Fruit fly (Drosophila melanogaster) whole organism, embryonic: ENCODE results near the gene Alg7.
A peak's percentile ranks its signal among the peaks of the same experiment; 100 is the strongest.

Source experiments
- Ada2b ChIP-seq: fragments of 200-800 bp; sonication (Bioruptor generic); IDR thresholded peaks from 2 replicates; pipeline ENCODE4 v1.3.6; 2022; ENCODE audit warnings: missing biosample characterization, missing genetic modification characterization
- Atf6 ChIP-seq: fragments of 200-800 bp; sonication (Bioruptor generic); IDR thresholded peaks from 2 replicates; pipeline ENCODE4 v1.3.6; 2022; ENCODE audit warnings: missing biosample characterization, missing genetic modification characterization
- CG10274 ChIP-seq: fragments of 200-800 bp; sonication (Bioruptor generic); optimal IDR thresholded peaks from 3 replicates; lab custom pipeline; 2017; ENCODE audit warnings: missing biosample characterization, mild to moderate bottlenecking, missing genetic modification characterization
- CG12299 ChIP-seq: fragments of 200-800 bp; sonication (Bioruptor generic); optimal IDR thresholded peaks from 2 replicates; lab custom pipeline; 2018; ENCODE audit warnings: missing biosample characterization, mild to moderate bottlenecking, missing genetic modification characterization
- CG13123 ChIP-seq: fragments of 200-800 bp; sonication (Bioruptor generic); optimal IDR thresholded peaks from 2 replicates; lab custom pipeline; 2016; ENCODE audit warnings: missing biosample characterization, missing genetic modification characterization
- CG13296 ChIP-seq: fragments of 200-800 bp; sonication (Bioruptor generic); optimal IDR thresholded peaks from 3 replicates; lab custom pipeline; 2018; ENCODE audit warnings: missing biosample characterization, mild to moderate bottlenecking, missing genetic modification characterization
- CG13424 ChIP-seq: fragments of 200-800 bp; sonication (Bioruptor generic); optimal IDR thresholded peaks from 2 replicates; lab custom pipeline; 2019; ENCODE audit warnings: missing biosample characterization, mild to moderate bottlenecking, missing genetic modification characterization, moderate library complexity
- CG14050 ChIP-seq: fragments of 200-800 bp; sonication (Bioruptor generic); IDR thresholded peaks from 3 replicates; pipeline ENCODE4 v1.3.6; 2022; ENCODE audit warnings: missing biosample characterization, missing genetic modification characterization
- CG14860 ChIP-seq: fragments of 200-800 bp; sonication (Bioruptor generic); IDR thresholded peaks from 3 replicates; pipeline ENCODE4 v1.3.6; 2022; ENCODE audit warnings: missing biosample characterization, missing genetic modification characterization; ENCODE audit not compliant: partially characterized antibody
- CG1603 ChIP-seq: fragments of 200-800 bp; sonication (Bioruptor generic); optimal IDR thresholded peaks from 2 replicates; lab custom pipeline; 2019; ENCODE audit warnings: missing biosample characterization, mild to moderate bottlenecking, missing genetic modification characterization, moderate library complexity
- CG17385 ChIP-seq: fragments of 200-800 bp; sonication (Bioruptor generic); optimal IDR thresholded peaks from 3 replicates; lab custom pipeline; 2018; ENCODE audit warnings: missing biosample characterization, mild to moderate bottlenecking, missing genetic modification characterization
- CG17829 ChIP-seq: fragments of 200-800 bp; optimal IDR thresholded peaks from 2 replicates; lab custom pipeline; 2019; ENCODE audit warnings: missing biosample characterization, mild to moderate bottlenecking, missing genetic modification characterization, moderate library complexity
- CG18011 ChIP-seq: fragments of 200-800 bp; sonication (Bioruptor generic); optimal IDR thresholded peaks from 2 replicates; lab custom pipeline; 2017; ENCODE audit warnings: missing biosample characterization, missing genetic modification characterization, mild to moderate bottlenecking, moderate library complexity, missing genotype
- CG18599 ChIP-seq: fragments of 200-800 bp; sonication (Bioruptor generic); optimal IDR thresholded peaks from 3 replicates; lab custom pipeline; 2017; ENCODE audit warnings: missing biosample characterization, missing genetic modification characterization, mild to moderate bottlenecking, moderate library complexity, missing genetic modification reagents
- CG18619 ChIP-seq: fragments of 200-800 bp; sonication (Bioruptor generic); optimal IDR thresholded peaks from 3 replicates; lab custom pipeline; 2017; ENCODE audit warnings: missing biosample characterization, mild to moderate bottlenecking, missing genetic modification characterization
- CG32532 ChIP-seq: fragments of 200-800 bp; sonication (Bioruptor generic); IDR thresholded peaks from 2 replicates; pipeline ENCODE4 v1.3.6; 2022; ENCODE audit warnings: missing biosample characterization, missing genetic modification characterization
- CG3281 ChIP-seq: fragments of 200-800 bp; sonication (Bioruptor generic); optimal IDR thresholded peaks from 3 replicates; lab custom pipeline; 2017; ENCODE audit warnings: missing biosample characterization, mild to moderate bottlenecking, missing genetic modification characterization
- CG33557 ChIP-seq: fragments of 200-800 bp; sonication (Bioruptor generic); optimal IDR thresholded peaks from 2 replicates; lab custom pipeline; 2019; ENCODE audit warnings: missing biosample characterization, mild to moderate bottlenecking, missing genetic modification characterization, moderate library complexity
- CG4360 ChIP-seq: fragments of 200-800 bp; sonication (Bioruptor generic); IDR thresholded peaks from 2 replicates; pipeline ENCODE4 v1.3.6; 2022; ENCODE audit warnings: missing biosample characterization, missing genetic modification characterization
- CG4820 ChIP-seq: fragments of 200-800 bp; sonication (Bioruptor generic); optimal IDR thresholded peaks from 3 replicates; lab custom pipeline; 2016; ENCODE audit warnings: missing biosample characterization, missing genetic modification characterization
- CG7745 ChIP-seq: fragments of 200-800 bp; sonication (Bioruptor generic); optimal IDR thresholded peaks from 2 replicates; lab custom pipeline; 2018; ENCODE audit warnings: missing biosample characterization, mild to moderate bottlenecking, missing genetic modification characterization, moderate library complexity
- CG8290 ChIP-seq, 3 experiments: fragments of 200-800 bp; sonication (Bioruptor generic); optimal IDR thresholded peaks; 2 replicates each; lab custom pipeline; 2016 to 2019; ENCODE audit warnings: missing biosample characterization in 3 of 3, missing genetic modification characterization in 3 of 3, mild to moderate bottlenecking in 2 of 3, moderate library complexity in 1 of 3
- CG9932 ChIP-seq: fragments of 200-800 bp; sonication (Bioruptor generic); IDR thresholded peaks from 2 replicates; pipeline ENCODE4 v1.3.6; 2022; ENCODE audit warnings: missing biosample characterization, missing genetic modification characterization
- Eip74EF ChIP-seq, 2 experiments: fragments of 200-800 bp in 1 of 2; fragments of >200 bp in 1 of 2; sonication (Bioruptor generic) in 1 of 2; optimal IDR thresholded peaks; 2 replicates each; lab custom pipeline; 2017 to 2019; ENCODE audit warnings: missing biosample characterization in 2 of 2, missing genetic modification characterization in 2 of 2, mild to moderate bottlenecking in 1 of 2, moderate library complexity in 1 of 2
- Fer2 ChIP-seq: fragments of 200-800 bp; sonication (Bioruptor generic); optimal IDR thresholded peaks from 2 replicates; lab custom pipeline; 2018; ENCODE audit warnings: missing biosample characterization, mild to moderate bottlenecking, missing genetic modification characterization, moderate library complexity
- HLH4C ChIP-seq: fragments of 200-800 bp; sonication (Bioruptor generic); IDR thresholded peaks from 3 replicates; pipeline ENCODE4 v1.3.6; 2022; ENCODE audit warnings: missing biosample characterization, missing genetic modification characterization; ENCODE audit not compliant: partially characterized antibody
- NC2α ChIP-seq: fragments of 200-800 bp; sonication (Bioruptor generic); optimal IDR thresholded peaks from 2 replicates; lab custom pipeline; 2016; ENCODE audit warnings: missing biosample characterization, missing genetic modification characterization
- Nf-YB ChIP-seq: fragments of 200-800 bp; sonication (Bioruptor generic); optimal IDR thresholded peaks from 3 replicates; lab custom pipeline; 2019; ENCODE audit warnings: missing biosample characterization, mild to moderate bottlenecking, missing genetic modification characterization, moderate library complexity
- Oli ChIP-seq: fragments of 200-800 bp; sonication (Bioruptor generic); optimal IDR thresholded peaks from 2 replicates; lab custom pipeline; 2018; ENCODE audit warnings: missing biosample characterization, mild to moderate bottlenecking, missing genetic modification characterization, moderate library complexity
- Opbp ChIP-seq: fragments of 200-800 bp; sonication (Bioruptor generic); IDR thresholded peaks from 3 replicates; pipeline ENCODE4 v1.3.6; 2022; ENCODE audit warnings: missing biosample characterization, missing genetic modification characterization; ENCODE audit not compliant: partially characterized antibody
- Xrp1 ChIP-seq: fragments of 200-800 bp; sonication (Bioruptor generic); IDR thresholded peaks from 2 replicates; pipeline ENCODE4 v1.3.6; 2022; ENCODE audit warnings: missing biosample characterization, missing genetic modification characterization
- abd-A ChIP-seq: fragments of 200-800 bp; sonication (Bioruptor generic); optimal IDR thresholded peaks from 3 replicates; lab custom pipeline; 2019; ENCODE audit warnings: missing biosample characterization, mild to moderate bottlenecking, missing genetic modification characterization, moderate library complexity
- ara ChIP-seq: fragments of 200-800 bp; sonication (Bioruptor generic); IDR thresholded peaks from 2 replicates; pipeline ENCODE4 v1.3.6; 2022; ENCODE audit warnings: missing biosample characterization, missing genetic modification characterization
- bowl ChIP-seq: fragments of 200-800 bp; sonication (Bioruptor generic); IDR thresholded peaks from 2 replicates; pipeline ENCODE4 v1.3.6; 2022; ENCODE audit warnings: missing biosample characterization, missing genetic modification characterization
- bsh ChIP-seq, 2 experiments: fragments of 200-800 bp; sonication (Bioruptor generic); optimal IDR thresholded peaks; 2 replicates each; lab custom pipeline; 2017 to 2018; ENCODE audit warnings: mild to moderate bottlenecking in 2 of 2, missing biosample characterization in 2 of 2, missing genetic modification characterization in 2 of 2, moderate library complexity in 1 of 2
- dan ChIP-seq: fragments of 200-800 bp; sonication (Bioruptor generic); IDR thresholded peaks from 2 replicates; pipeline ENCODE4 v1.3.6; 2022; ENCODE audit warnings: missing biosample characterization, missing genetic modification characterization
- dysf ChIP-seq: fragments of 200-800 bp; sonication (Bioruptor generic); IDR thresholded peaks from 3 replicates; pipeline ENCODE4 v1.3.6; 2022; ENCODE audit warnings: missing biosample characterization, missing genetic modification characterization
- grau ChIP-seq: fragments of 200-800 bp; optimal IDR thresholded peaks from 3 replicates; lab custom pipeline; 2019; ENCODE audit warnings: missing biosample characterization, mild to moderate bottlenecking, missing genetic modification characterization, moderate library complexity
- kah ChIP-seq: fragments of 200-800 bp; sonication (Bioruptor generic); optimal IDR thresholded peaks from 2 replicates; lab custom pipeline; 2018; ENCODE audit warnings: missing biosample characterization, mild to moderate bottlenecking, missing genetic modification characterization
- mirr ChIP-seq: fragments of 200-800 bp; sonication (Bioruptor generic); optimal IDR thresholded peaks from 3 replicates; lab custom pipeline; 2018; ENCODE audit warnings: missing biosample characterization, mild to moderate bottlenecking, missing genetic modification characterization
- pb ChIP-seq: fragments of 200-800 bp; sonication (Bioruptor generic); optimal IDR thresholded peaks from 3 replicates; lab custom pipeline; 2016; ENCODE audit warnings: missing biosample characterization, missing genetic modification characterization
- repo ChIP-seq: fragments of 200-800 bp; sonication (Bioruptor generic); optimal IDR thresholded peaks from 2 replicates; lab custom pipeline; 2016; ENCODE audit warnings: missing biosample characterization, missing genetic modification characterization
- scrt ChIP-seq: fragments of 200-800 bp; sonication (Bioruptor generic); optimal IDR thresholded peaks from 2 replicates; lab custom pipeline; 2018; ENCODE audit warnings: missing biosample characterization, mild to moderate bottlenecking, missing genetic modification characterization, moderate library complexity
- sens-2 ChIP-seq: fragments of 200-800 bp; sonication (Bioruptor generic); IDR thresholded peaks from 2 replicates; pipeline ENCODE4 v1.3.6; 2022; ENCODE audit warnings: missing biosample characterization, missing genetic modification characterization
- sqz ChIP-seq: fragments of 200-800 bp; sonication (Bioruptor generic); optimal IDR thresholded peaks from 3 replicates; lab custom pipeline; 2018; ENCODE audit warnings: missing biosample characterization, mild to moderate bottlenecking, missing genetic modification characterization
- unpg ChIP-seq: fragments of 200-800 bp; sonication (Bioruptor generic); optimal IDR thresholded peaks from 3 replicates; lab custom pipeline; 2018; ENCODE audit warnings: missing biosample characterization, mild to moderate bottlenecking, missing genetic modification characterization, moderate library complexity
- usp ChIP-seq: fragments of >200 bp; optimal IDR thresholded peaks from 2 replicates; lab custom pipeline; 2017; ENCODE audit warnings: missing biosample characterization, missing genetic modification characterization
- wek ChIP-seq: fragments of 200-800 bp; sonication (Bioruptor generic); optimal IDR thresholded peaks from 3 replicates; lab custom pipeline; 2018; ENCODE audit warnings: missing biosample characterization, mild to moderate bottlenecking, missing genetic modification characterization, moderate library complexity

Alg7 gene

dm6 chr2L:13145035-13145683, 33.9 kb upstream of the Alg7 start (continued):
- peak; percentile 73 for TF ChIP-seq CG13424 (tag; lab: Kevin White, UChicago)
- TF ChIP-seq CG14050 = peak; percentile 68
- TF ChIP-seq CG13296 = peak; percentile 80
- TF ChIP-seq sqz (GFP tag; lab: Kevin White, UChicago) = peak; percentile 71
- peak; percentile 15 for TF ChIP-seq CG12299 (tag; lab: Kevin White, UChicago)
- TF ChIP-seq CG18011 (GFP tag; lab: Kevin White, UChicago) = peak; percentile 10
- peak; percentile 46 for TF ChIP-seq repo (GFP tag; lab: Kevin White, UChicago)
- no peak for TF ChIP-seq CG14860 (GFP tag; lab: Robert Waterston, UW)
- peak; percentile 84 for TF ChIP-seq unpg (GFP tag; lab: Kevin White, UChicago)
- TF ChIP-seq Ada2b (GFP tag; lab: Robert Waterston, UW) = peak; percentile 81
- peak; percentile 35 for TF ChIP-seq Nf-YB
- peak; percentile 91 for TF ChIP-seq CG32532 (GFP tag; lab: Robert Waterston, UW)
- TF ChIP-seq CG17385 (GFP tag; lab: Kevin White, UChicago) = peak; percentile 66
- TF ChIP-seq Oli (tag; lab: Kevin White, UChicago) = peak; percentile 73
- TF ChIP-seq HLH4C (GFP tag; lab: Robert Waterston, UW) = no peak
- TF ChIP-seq CG1603 (tag; lab: Kevin White, UChicago) = peak; percentile 21
- TF ChIP-seq mirr (GFP tag; lab: Kevin White, UChicago) = peak; percentile 4
- TF ChIP-seq usp (GFP tag; lab: Kevin White, UChicago) = no peak
- TF ChIP-seq CG9932 (GFP tag; lab: Robert Waterston, UW) = peak; percentile 91
- no peak for TF ChIP-seq Opbp (GFP tag; lab: Robert Waterston, UW)
- no peak for TF ChIP-seq NC2α (GFP tag; lab: Kevin White, UChicago)
- TF ChIP-seq Atf6 (GFP tag; lab: Robert Waterston, UW) = peak; percentile 85
- peak; percentile 63 for TF ChIP-seq Xrp1 (GFP tag; lab: Robert Waterston, UW)
- TF ChIP-seq scrt = peak; percentile 71
- no peak for TF ChIP-seq kah (GFP tag; lab: Kevin White, UChicago)
- no peak for TF ChIP-seq CG8290 (GFP tag; optimal IDR thresholded peaks at IDR 0.05; lab: Kevin White, UChicago)
- peak in 1 of 2 experiments; percentile 42 for TF ChIP-seq CG8290 (tag; optimal IDR thresholded peaks at IDR 0.05; lab: Kevin White, UChicago)
- peak; percentile 87 for TF ChIP-seq CG18599 (GFP tag; lab: Kevin White, UChicago)
- TF ChIP-seq CG33557 (GFP tag; lab: Kevin White, UChicago) = no peak
- TF ChIP-seq CG17829 = peak; percentile 64
- peak; percentile 58 for TF ChIP-seq Fer2
- 0 out of 2 replicates have a peak, but pooled peaks have one; percentile 28 for TF ChIP-seq bowl (GFP tag; lab: Robert Waterston, UW)
- peak; percentile 58 for TF ChIP-seq CG4820 (GFP tag; lab: Kevin White, UChicago)
- peak; percentile 85 for TF ChIP-seq grau (tag; lab: Kevin White, UChicago)
- peak; percentile 93 for TF ChIP-seq dysf (GFP tag; lab: Robert Waterston, UW)
- TF ChIP-seq CG13123 (GFP tag; lab: Kevin White, UChicago) = peak; percentile 29
- TF ChIP-seq pb (GFP tag; lab: Kevin White, UChicago) = peak; percentile 62
- peak; percentile 39; the same call in 1 of the 2 replicates for TF ChIP-seq sens-2 (GFP tag; lab: Robert Waterston, UW)
- no peak for TF ChIP-seq ara
- TF ChIP-seq CG3281 (GFP tag; lab: Kevin White, UChicago) = peak; percentile 85
- TF ChIP-seq CG10274 = peak; percentile 70
- TF ChIP-seq CG7745 (tag; lab: Kevin White, UChicago) = no peak
- TF ChIP-seq CG18619 (GFP tag; lab: Kevin White, UChicago) = peak; percentile 68
- TF ChIP-seq abd-A = peak; percentile 76
- TF ChIP-seq bsh (GFP tag; optimal IDR thresholded peaks at IDR 0.05; lab: Kevin White, UChicago) = peak in 1 of 2 experiments; percentile 34
- TF ChIP-seq wek (GFP tag; lab: Kevin White, UChicago) = no peak
- no peak for TF ChIP-seq dan (GFP tag; lab: Robert Waterston, UW)
- TF ChIP-seq Eip74EF (GFP tag; optimal IDR thresholded peaks at IDR 0.05; lab: Kevin White, UChicago) = peak in 1 of 2 experiments; percentile 68
- no peak for TF ChIP-seq CG4360 (GFP tag; lab: Robert Waterston, UW)
